Worm (Caenorhabditis elegans) whole organism, L4/young adult: Measurements from ENCODE around the gene C14C6.13.

ENCODE experiments used
- W03F9.2 ChIP-seq: fragments of 150-350 bp; optimal IDR thresholded peaks from 2 replicates; lab custom pipeline; 2014; ENCODE audit warnings: missing biosample characterization, missing genetic modification characterization
- dao-5 ChIP-seq: sonication (generic microtip); optimal IDR thresholded peaks from 2 replicates; lab custom pipeline; 2016; ENCODE audit warnings: missing genotype, missing genetic modification characterization, moderate library complexity, missing compliant biosample characterization
- him-1 ChIP-seq: sonication (generic microtip); optimal IDR thresholded peaks from 2 replicates; lab custom pipeline; 2016; ENCODE audit warnings: missing genotype, missing genetic modification reagents, missing genetic modification characterization, missing compliant biosample characterization

DNA sequence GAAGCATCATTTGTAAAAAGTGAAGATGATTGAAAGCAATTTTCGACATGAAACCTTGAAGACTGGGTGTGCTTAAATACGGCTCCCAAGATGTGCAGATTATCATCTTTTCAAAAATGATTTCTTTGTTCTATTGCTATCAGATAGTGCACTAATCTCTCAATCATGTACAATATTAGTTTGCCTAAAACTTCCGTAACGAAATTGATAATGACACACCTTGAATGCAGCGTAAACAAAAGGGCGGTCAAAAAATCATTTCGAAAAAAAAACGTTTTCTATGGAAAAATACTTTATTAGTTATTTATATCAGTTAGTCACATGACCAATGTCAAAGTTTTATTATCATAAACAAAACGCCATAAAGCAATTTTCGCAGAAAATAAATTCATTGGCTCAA, 48.4 kb upstream of the C14C6.13 start, which contains the start of gene F48G7.5:
- no peak for TF ChIP-seq W03F9.2 (tag; lab: Kevin White, UChicago)
- no peak for TF ChIP-seq him-1 (tag; lab: Kevin White, UChicago)
- TF ChIP-seq dao-5 (tag; lab: Kevin White, UChicago), result no peak
